Worm (Caenorhabditis elegans): ENCODE results near the gene mccc-1.

DNA sequence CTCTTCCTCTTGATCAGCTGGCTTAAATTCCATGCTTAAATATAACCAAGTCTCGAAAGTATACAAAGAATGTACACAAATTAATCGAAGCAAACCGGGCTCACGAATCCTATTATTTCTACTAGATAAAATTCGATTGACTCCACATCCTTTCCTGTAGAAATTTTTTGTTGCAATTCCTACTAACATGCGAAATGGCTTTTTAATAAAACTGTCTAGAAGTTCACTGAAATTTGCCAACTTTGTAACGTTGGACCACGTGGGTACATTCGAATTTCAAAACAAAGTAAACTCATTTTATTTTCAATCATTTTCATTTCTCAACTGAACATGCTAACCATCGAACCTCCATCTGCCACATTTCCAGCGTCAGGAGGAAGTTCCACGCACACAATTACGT, 10.7 kb downstream of the mccc-1 start, which contains the start of gene ssp-32:
- TF ChIP-seq flt-1 (GFP tag; IDR thresholded peaks at IDR 0.05) (no peak), sea-1 (GFP tag; conservative IDR thresholded peaks at IDR 0.05) (no peak), pes-1 (GFP tag; IDR thresholded peaks at IDR 0.05) (no peak), tbx-11 (GFP tag; IDR thresholded peaks at IDR 0.05) (no peak), F13C5.2 (tag; optimal IDR thresholded peaks at IDR 0.05) (no peak), ceh-13 (GFP tag; optimal IDR thresholded peaks at IDR 0.05) (no peak), ama-1 (optimal IDR thresholded peaks at IDR 0.05) (no peak), scrt-1 (GFP tag; IDR thresholded peaks at IDR 0.05) (no peak), hmbx-1 (tag; optimal IDR thresholded peaks at IDR 0.05) (no peak), tbx-37 (GFP tag; conservative IDR thresholded peaks at IDR 0.05) (no peak), hnd-1 (tag; optimal IDR thresholded peaks at IDR 0.05) (no peak), ceh-36 (tag; optimal IDR thresholded peaks at IDR 0.05) (no peak), tra-4 (tag; optimal IDR thresholded peaks at IDR 0.05) (no peak)
